Worm (Caenorhabditis elegans) whole organism, L4 larva: ENCODE results near the gene F48B9.3.

Source experiments
- F26F4.8 ChIP-seq: fragments of 200-800 bp; sonication (Bioruptor generic); conservative IDR thresholded peaks from 2 replicates; pipeline ENCODE4 v1.3.6; 2022; ENCODE audit warnings: missing genetic modification characterization, missing compliant biosample characterization
- F37D6.2 ChIP-seq: sonication (generic microtip); optimal IDR thresholded peaks from 2 replicates; lab custom pipeline; 2016; ENCODE audit warnings: mild to moderate bottlenecking, missing genetic modification characterization, missing compliant biosample characterization
- R02D3.7 ChIP-seq: fragments of 150-350 bp; sonication (generic microtip); optimal IDR thresholded peaks from 3 replicates; lab custom pipeline; 2014; ENCODE audit warnings: missing biosample characterization, missing genetic modification characterization
- Y5F2A.4 ChIP-seq: fragments of 200-800 bp; sonication (Bioruptor generic); optimal IDR thresholded peaks from 2 replicates; lab custom pipeline; 2018; ENCODE audit warnings: mild to moderate bottlenecking, missing genetic modification characterization, missing compliant biosample characterization
- aly-2 ChIP-seq: sonication (generic microtip); optimal IDR thresholded peaks from 2 replicates; lab custom pipeline; 2018; ENCODE audit warnings: missing biosample characterization, missing genetic modification characterization
- ceh-62 ChIP-seq: sonication (generic microtip); optimal IDR thresholded peaks from 2 replicates; lab custom pipeline; 2017; ENCODE audit warnings: missing biosample characterization, missing genetic modification characterization
- fkh-10 ChIP-seq: fragments of 150-350 bp; optimal IDR thresholded peaks from 2 replicates; lab custom pipeline; 2014; ENCODE audit warnings: missing biosample characterization, missing genetic modification reagents, missing genetic modification characterization
- jun-1 ChIP-seq: fragments of 150-350 bp; optimal IDR thresholded peaks from 2 replicates; lab custom pipeline; 2014; ENCODE audit warnings: missing biosample characterization, missing genetic modification reagents, missing genetic modification characterization
- mes-2 ChIP-seq: sonication (generic microtip); optimal IDR thresholded peaks from 2 replicates; lab custom pipeline; 2016; ENCODE audit warnings: missing genotype, mild to moderate bottlenecking, missing genetic modification characterization, missing compliant biosample characterization; ENCODE audit not compliant: poor library complexity, severe bottlenecking
- nhr-25 ChIP-seq: sonication (generic microtip); optimal IDR thresholded peaks from 2 replicates; lab custom pipeline; 2017; ENCODE audit warnings: missing genetic modification characterization, mild to moderate bottlenecking, missing compliant biosample characterization, antibody characterized with exemption, moderate library complexity, borderline replicate concordance; ENCODE audit not compliant: insufficient read depth
- nhr-28 ChIP-seq: fragments of 150-350 bp; optimal IDR thresholded peaks from 2 replicates; lab custom pipeline; 2014; ENCODE audit warnings: missing biosample characterization, missing genetic modification characterization
- nhr-77 ChIP-seq: fragments of 150-350 bp; optimal IDR thresholded peaks from 2 replicates; lab custom pipeline; 2014; ENCODE audit warnings: missing biosample characterization, missing genetic modification characterization
- pqm-1 ChIP-seq: sonication (generic microtip); optimal IDR thresholded peaks from 2 replicates; lab custom pipeline; 2017; ENCODE audit warnings: missing biosample characterization, missing genetic modification characterization
- zip-11 ChIP-seq: fragments of 200-800 bp; sonication (Bioruptor generic); IDR thresholded peaks from 2 replicates; pipeline ENCODE4 v1.3.6; 2022; ENCODE audit warnings: missing genetic modification characterization, missing compliant biosample characterization

ce11 chrX:2191925-2192554, 27.2 kb downstream of the F48B9.3 start, which contains the start of gene gap-1:
- no peak for TF ChIP-seq nhr-77 (tag; lab: Kevin White, UChicago)
- TF ChIP-seq R02D3.7 (tag; lab: Kevin White, UChicago): no peak
- TF ChIP-seq jun-1: no peak
- peak; percentile 88 for TF ChIP-seq fkh-10 (GFP tag; lab: Kevin White, UChicago)
- no peak for TF ChIP-seq F37D6.2 (tag; lab: Kevin White, UChicago)
- TF ChIP-seq ceh-62 (tag; lab: Kevin White, UChicago): no peak
- TF ChIP-seq F26F4.8 (GFP tag; lab: Robert Waterston, UW): no peak
- no peak for TF ChIP-seq aly-2
- TF ChIP-seq Y5F2A.4 (GFP tag; lab: Kevin White, UChicago): no peak
- no peak for TF ChIP-seq mes-2 (tag; lab: Kevin White, UChicago)
- no peak for TF ChIP-seq zip-11 (GFP tag; lab: Robert Waterston, UW)
- TF ChIP-seq pqm-1: no peak
- TF ChIP-seq nhr-28: no peak
- TF ChIP-seq nhr-25 (tag; lab: Kevin White, UChicago): no peak
